Fruit fly (Drosophila melanogaster) whole organism, prepupa: ENCODE results near the gene CG8064.

Experiments used
- CG10631 ChIP-seq: fragments of 200-800 bp; sonication (Bioruptor generic); optimal IDR thresholded peaks from 2 replicates; lab custom pipeline; 2016; ENCODE audit warnings: missing biosample characterization, missing genetic modification characterization
- CG4318 ChIP-seq: fragments of 200-800 bp; sonication (Bioruptor generic); optimal IDR thresholded peaks from 3 replicates; lab custom pipeline; 2017; ENCODE audit warnings: missing biosample characterization, mild to moderate bottlenecking, missing genetic modification characterization
- CG7368 ChIP-seq: fragments of 200-800 bp; sonication (Bioruptor generic); optimal IDR thresholded peaks from 3 replicates; lab custom pipeline; 2016; ENCODE audit warnings: missing biosample characterization, missing genetic modification characterization
- CG8319 ChIP-seq: fragments of 200-800 bp; sonication (Bioruptor generic); optimal IDR thresholded peaks from 3 replicates; lab custom pipeline; 2016; ENCODE audit warnings: missing biosample characterization, missing genetic modification characterization
- Eip75B ChIP-seq: fragments of 200-800 bp; sonication (Bioruptor generic); optimal IDR thresholded peaks from 3 replicates; lab custom pipeline; 2016; ENCODE audit warnings: missing biosample characterization, missing genetic modification characterization
- Sox102F ChIP-seq: fragments of 200-800 bp; sonication (Bioruptor generic); optimal IDR thresholded peaks from 2 replicates; lab custom pipeline; 2016; ENCODE audit warnings: missing biosample characterization, mild to moderate bottlenecking, missing genetic modification characterization
- spab ChIP-seq: fragments of 200-800 bp; sonication (Bioruptor generic); optimal IDR thresholded peaks from 2 replicates; lab custom pipeline; 2017; ENCODE audit warnings: missing biosample characterization, mild to moderate bottlenecking, missing genetic modification characterization, missing genetic modification reagents

dm6 chr3R:18255281-18255680 is 28.2 kb upstream of the CG8064 start, which contains the start of the genes Ada2a, Polr2D, Tgs1 and moi:
- no peak for TF ChIP-seq CG7368 (GFP tag; lab: Kevin White, UChicago)
- no peak for TF ChIP-seq CG8319 (GFP tag; lab: Kevin White, UChicago)
- TF ChIP-seq CG4318 (GFP tag; lab: Kevin White, UChicago) = no peak
- TF ChIP-seq CG10631 (GFP tag; lab: Kevin White, UChicago) = no peak
- TF ChIP-seq spab = no peak
- no peak for TF ChIP-seq Eip75B (GFP tag; lab: Kevin White, UChicago)
- TF ChIP-seq Sox102F (GFP tag; lab: Kevin White, UChicago) = no peak
